Worm (Caenorhabditis elegans): ENCODE data around the gene ZK1098.12.

DNA sequence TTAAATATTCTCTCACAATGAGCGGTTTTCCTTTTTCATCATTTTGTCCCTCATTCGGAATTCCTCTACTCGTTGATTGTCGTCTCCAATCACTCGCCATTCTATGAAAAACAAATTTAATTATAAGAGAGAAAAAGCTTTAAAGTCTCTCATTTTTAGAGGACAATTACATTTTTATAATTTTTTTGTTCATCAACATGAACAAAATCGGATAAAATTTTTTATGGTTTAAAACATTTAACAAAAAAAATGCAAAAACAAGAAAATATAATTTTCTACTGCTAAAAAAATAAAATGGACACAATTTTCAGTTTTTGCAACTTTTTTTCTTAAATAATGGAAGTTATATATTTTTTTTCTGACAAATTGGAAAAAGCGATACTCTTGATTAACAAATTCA lies 28.8 kb upstream of the ZK1098.12 start, which contains the start of gene F55H2.7:
- TF ChIP-seq unc-120 (tag; optimal IDR thresholded peaks at IDR 0.05; ENCODE audit: poor library complexity, severe bottlenecking) (no peak), blmp-1 (tag; optimal IDR thresholded peaks at IDR 0.05) (no peak), nhr-2 (tag; optimal IDR thresholded peaks at IDR 0.05) (no peak), ztf-11 (tag; optimal IDR thresholded peaks at IDR 0.05) (no peak), unc-62 (GFP tag; optimal IDR thresholded peaks at IDR 0.05) (no peak), nhr-76 (tag; optimal IDR thresholded peaks at IDR 0.05) (no peak), pha-4 (tag; optimal IDR thresholded peaks at IDR 0.05) (no peak), unc-39 (tag; optimal IDR thresholded peaks at IDR 0.05) (no peak), snpc-4 (tag; optimal IDR thresholded peaks at IDR 0.05) (no peak)

All from whole organism, mixed stage, embryonic.